Fruit fly (Drosophila melanogaster): ENCODE measurements around the gene CG18545.

The CG18545 gene

DNA sequence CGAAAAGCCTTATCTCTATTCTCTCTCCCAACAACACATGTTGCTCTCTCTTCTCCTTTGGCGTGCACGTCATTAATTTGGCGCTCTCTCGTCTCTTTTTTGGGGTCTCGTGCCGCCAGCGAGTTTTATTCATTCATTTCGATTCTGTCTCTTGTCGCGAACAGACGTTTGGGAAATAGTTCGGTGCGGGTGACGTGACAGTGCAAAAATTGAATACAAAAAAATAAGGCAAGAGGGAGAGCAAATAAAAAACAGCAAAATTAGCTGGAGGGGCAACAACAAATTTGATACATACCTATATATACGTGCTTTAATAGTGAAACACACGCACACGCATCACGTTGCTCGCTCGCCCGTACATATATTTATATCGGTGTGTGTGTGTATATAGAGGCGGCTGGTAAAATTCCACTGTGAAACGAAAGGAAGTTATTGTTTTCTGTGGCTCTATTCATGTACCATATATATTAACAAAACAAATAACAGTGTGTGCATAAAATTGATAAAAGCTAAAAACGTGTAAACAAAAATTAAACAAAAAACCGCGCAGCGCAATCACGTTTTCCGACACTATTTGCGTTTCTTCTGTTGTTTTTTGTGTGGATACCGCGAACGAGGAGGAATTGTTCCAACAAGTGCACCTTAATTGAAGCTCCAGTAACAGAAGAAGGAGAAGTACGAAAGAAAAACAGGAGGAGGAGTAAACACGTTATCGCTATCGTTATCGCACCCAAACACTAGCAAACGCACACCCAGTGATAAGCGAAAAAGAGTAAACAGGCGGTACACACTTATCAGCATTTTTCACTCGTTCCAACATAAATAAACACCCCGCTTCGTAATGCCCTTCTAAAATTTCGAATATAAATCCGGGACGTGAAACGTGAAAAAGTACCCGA is 47.6 kb downstream of the CG18545 start, which contains the start of gene cwo (continued):
- TF ChIP-seq Ets21C (GFP tag; optimal IDR thresholded peaks at IDR 0.05) (no peak), Eip93F (GFP tag; optimal IDR thresholded peaks at IDR 0.05) (peak; percentile 43)

DNA sequence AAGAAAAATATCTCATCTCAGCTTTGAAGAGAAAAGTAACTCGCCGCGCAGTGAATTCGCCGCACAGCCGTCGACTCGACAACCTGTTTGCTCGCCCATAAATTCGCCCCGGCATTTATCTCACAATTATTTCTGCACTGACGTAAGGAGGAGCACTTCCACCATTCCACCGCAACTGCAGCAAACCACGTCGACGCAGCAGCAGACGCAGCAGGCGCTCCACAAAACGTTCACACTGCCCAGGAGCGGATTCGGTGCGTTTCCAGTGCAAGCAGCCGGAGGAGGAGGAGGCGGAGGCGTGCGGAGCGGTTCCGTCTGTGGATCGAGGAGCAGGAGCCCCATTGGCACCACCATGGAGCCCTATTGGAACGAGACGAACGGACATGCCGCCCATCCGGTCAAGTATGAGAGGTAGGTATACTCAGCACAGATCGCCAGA is 48.3 kb downstream of the CG18545 start:
- TF ChIP-seq vri (GFP tag; optimal IDR thresholded peaks at IDR 0.05): peak; percentile 13
- no peak for TF ChIP-seq Ets21C (GFP tag; optimal IDR thresholded peaks at IDR 0.05)
- TF ChIP-seq Hr4 (GFP tag; optimal IDR thresholded peaks at IDR 0.05): no peak
- no peak for TF ChIP-seq Hr38 (GFP tag; optimal IDR thresholded peaks at IDR 0.05)
- TF ChIP-seq CG6854 (GFP tag; optimal IDR thresholded peaks at IDR 0.05): no peak
- no peak for TF ChIP-seq CG9139 (GFP tag; optimal IDR thresholded peaks at IDR 0.05)
- TF ChIP-seq spab (GFP tag; optimal IDR thresholded peaks at IDR 0.05): no peak
- no peak for TF ChIP-seq Smox (GFP tag; optimal IDR thresholded peaks at IDR 0.05)
- peak; percentile 80 for TF ChIP-seq CG11902 (GFP tag; optimal IDR thresholded peaks at IDR 0.05)
- peak; percentile 57 for TF ChIP-seq CG1621 (tag; optimal IDR thresholded peaks at IDR 0.05)
- TF ChIP-seq Eip75B (GFP tag; optimal IDR thresholded peaks at IDR 0.05): no peak
- TF ChIP-seq svp (GFP tag): peak; percentile 73
- TF ChIP-seq acj6 (GFP tag; optimal IDR thresholded peaks at IDR 0.05): no peak
- no peak for TF ChIP-seq CG15336 (GFP tag; IDR thresholded peaks at IDR 0.05)
- TF ChIP-seq Sox15 (GFP tag; optimal IDR thresholded peaks at IDR 0.05): no peak
- TF ChIP-seq Eip93F (GFP tag; optimal IDR thresholded peaks at IDR 0.05): no peak
- TF ChIP-seq CG4318 (GFP tag; optimal IDR thresholded peaks at IDR 0.05): no peak
- TF ChIP-seq CG6808 (GFP tag; optimal IDR thresholded peaks at IDR 0.05): no peak
- no peak for TF ChIP-seq dac (GFP tag; optimal IDR thresholded peaks at IDR 0.05)
- TF ChIP-seq CG8319 (GFP tag; optimal IDR thresholded peaks at IDR 0.05): no peak
- no peak for TF ChIP-seq topi (GFP tag; optimal IDR thresholded peaks at IDR 0.05)
- TF ChIP-seq CG31627 (GFP tag; optimal IDR thresholded peaks at IDR 0.05): peak; percentile 25
- TF ChIP-seq fd85E (GFP tag; optimal IDR thresholded peaks at IDR 0.05): no peak
- TF ChIP-seq CG6163 (GFP tag; IDR thresholded peaks at IDR 0.05): no peak
- TF ChIP-seq Sox14 (GFP tag; optimal IDR thresholded peaks at IDR 0.05): no peak
- TF ChIP-seq dsx (GFP tag; optimal IDR thresholded peaks at IDR 0.05; ENCODE audit: poor library complexity, severe bottlenecking): no peak
- no peak for TF ChIP-seq Sox102F (GFP tag; optimal IDR thresholded peaks at IDR 0.05)
- TF ChIP-seq CG7368 (GFP tag; optimal IDR thresholded peaks at IDR 0.05): no peak
- no peak for TF ChIP-seq CG11294 (GFP tag; IDR thresholded peaks at IDR 0.05)
- TF ChIP-seq Gug (GFP tag; IDR thresholded peaks at IDR 0.05): no peak
- TF ChIP-seq OdsH (GFP tag; optimal IDR thresholded peaks at IDR 0.05): no peak
- TF ChIP-seq fd59A (GFP tag; optimal IDR thresholded peaks at IDR 0.05): no peak
- peak; percentile 14 for TF ChIP-seq pdm3 (GFP tag; optimal IDR thresholded peaks at IDR 0.05)
- no peak for TF ChIP-seq Eip78C (GFP tag)
- TF ChIP-seq Blimp-1 (GFP tag; optimal IDR thresholded peaks at IDR 0.05): no peak
- no peak for TF ChIP-seq ss (GFP tag; optimal IDR thresholded peaks at IDR 0.05)
- TF ChIP-seq CG10631 (GFP tag; optimal IDR thresholded peaks at IDR 0.05): no peak
- TF ChIP-seq net (GFP tag; optimal IDR thresholded peaks at IDR 0.05): no peak
- no peak for TF ChIP-seq CG6792 (GFP tag; optimal IDR thresholded peaks at IDR 0.05)
- TF ChIP-seq Met (GFP tag; optimal IDR thresholded peaks at IDR 0.05): no peak
- no peak for TF ChIP-seq eg (GFP tag; IDR thresholded peaks at IDR 0.05)
- no peak for TF ChIP-seq CG3919 (GFP tag; optimal IDR thresholded peaks at IDR 0.05)
- TF ChIP-seq esn (GFP tag; optimal IDR thresholded peaks at IDR 0.05): no peak
- TF ChIP-seq Lpt (GFP tag; optimal IDR thresholded peaks at IDR 0.05): no peak
- TF ChIP-seq CG11762 (GFP tag; optimal IDR thresholded peaks at IDR 0.05; ENCODE audit: insufficient read depth): no peak

Data from whole organism, prepupa.